Worm (Caenorhabditis elegans): ENCODE measurements around the gene hsp-17.

- TF ChIP-seq fkh-10 (GFP tag; optimal IDR thresholded peaks at IDR 0.05), result no peak
- TF ChIP-seq nhr-237 (tag; optimal IDR thresholded peaks at IDR 0.05), result no peak
- no peak for TF ChIP-seq nhr-11 (tag; optimal IDR thresholded peaks at IDR 0.05)
- TF ChIP-seq eor-1 (tag; optimal IDR thresholded peaks at IDR 0.05), result no peak
- no peak for TF ChIP-seq pha-4 (tag; optimal IDR thresholded peaks at IDR 0.05)
- no peak for TF ChIP-seq tbx-2 (tag; optimal IDR thresholded peaks at IDR 0.05)
Measured at ce11 chrV:8375419-8375818, 10.3 kb downstream of the hsp-17 start, which contains the start of gene F38E1.10.
